Fruit fly (Drosophila melanogaster) whole organism, adult: ENCODE results near the gene STUB1.

Experiments used
- CG11617 ChIP-seq: fragments of 200-800 bp; sonication (Bioruptor generic); optimal IDR thresholded peaks from 2 replicates; lab custom pipeline; 2017; ENCODE audit warnings: mild to moderate bottlenecking, missing biosample characterization, missing genetic modification reagents, missing genetic modification characterization
- CG12768 ChIP-seq: fragments of 200-800 bp; sonication (Bioruptor generic); optimal IDR thresholded peaks from 2 replicates; lab custom pipeline; 2017; ENCODE audit warnings: missing biosample characterization, missing genetic modification characterization, mild to moderate bottlenecking, moderate library complexity, missing genetic modification reagents
- CG14711 ChIP-seq: fragments of 200-800 bp; sonication (Bioruptor generic); optimal IDR thresholded peaks from 2 replicates; lab custom pipeline; 2018; ENCODE audit warnings: missing biosample characterization, mild to moderate bottlenecking, missing genetic modification characterization, moderate library complexity
- CG1620 ChIP-seq: fragments of 200-800 bp; sonication (Bioruptor generic); optimal IDR thresholded peaks from 2 replicates; lab custom pipeline; 2016; ENCODE audit warnings: missing biosample characterization, missing genetic modification characterization
- CG33017 ChIP-seq: fragments of 200-800 bp; sonication (Bioruptor generic); optimal IDR thresholded peaks from 2 replicates; lab custom pipeline; 2018; ENCODE audit warnings: missing biosample characterization, mild to moderate bottlenecking, missing genetic modification characterization, moderate library complexity
- CG5204 ChIP-seq: fragments of 200-800 bp; sonication (Bioruptor generic); optimal IDR thresholded peaks from 2 replicates; lab custom pipeline; 2016; ENCODE audit warnings: missing biosample characterization, missing genetic modification characterization
- CG7045 ChIP-seq: fragments of 200-800 bp; sonication (Bioruptor generic); optimal IDR thresholded peaks from 2 replicates; lab custom pipeline; 2017; ENCODE audit warnings: missing biosample characterization, mild to moderate bottlenecking, missing genetic modification characterization
- CG7101 ChIP-seq: fragments of 200-800 bp; sonication (Bioruptor generic); optimal IDR thresholded peaks from 2 replicates; lab custom pipeline; 2018; ENCODE audit warnings: missing biosample characterization, mild to moderate bottlenecking, missing genetic modification characterization, moderate library complexity
- Clk ChIP-seq: fragments of 200-800 bp; sonication (Bioruptor generic); optimal IDR thresholded peaks from 2 replicates; lab custom pipeline; 2017; ENCODE audit warnings: missing biosample characterization, missing genetic modification characterization
- Crg-1 ChIP-seq: fragments of 200-800 bp; sonication (Bioruptor generic); optimal IDR thresholded peaks from 2 replicates; lab custom pipeline; 2016; ENCODE audit warnings: missing biosample characterization, missing genetic modification characterization
- Hr96 ChIP-seq: fragments of 200-800 bp; sonication (Bioruptor generic); optimal IDR thresholded peaks from 2 replicates; lab custom pipeline; 2016; ENCODE audit warnings: missing biosample characterization, missing genetic modification characterization
- Mnt ChIP-seq: fragments of 200-800 bp; sonication (Bioruptor generic); optimal IDR thresholded peaks from 2 replicates; lab custom pipeline; 2016; ENCODE audit warnings: missing biosample characterization, mild to moderate bottlenecking, missing genetic modification characterization
- bab1 ChIP-seq: fragments of 200-800 bp; sonication (Bioruptor generic); optimal IDR thresholded peaks from 3 replicates; lab custom pipeline; 2019; ENCODE audit warnings: missing biosample characterization, mild to moderate bottlenecking, missing genetic modification characterization, moderate library complexity
- cic ChIP-seq: fragments of 200-800 bp; sonication (Bioruptor generic); optimal IDR thresholded peaks from 2 replicates; lab custom pipeline; 2017; ENCODE audit warnings: missing biosample characterization, mild to moderate bottlenecking, missing genetic modification characterization, moderate library complexity
- cnc ChIP-seq, 2 experiments: fragments of >200 bp; optimal IDR thresholded peaks; 2 replicates each; lab custom pipeline; 2017
- kay ChIP-seq: fragments of 200-800 bp; sonication (Bioruptor generic); peaks from one replicate; lab custom pipeline; 2016; ENCODE audit warnings: missing biosample characterization, missing genetic modification characterization, borderline replicate concordance
- ovo ChIP-seq: fragments of 200-800 bp; sonication (Bioruptor generic); optimal IDR thresholded peaks from 2 replicates; lab custom pipeline; 2016; ENCODE audit warnings: missing biosample characterization, missing genetic modification characterization
- pad ChIP-seq: fragments of 200-800 bp; sonication (Bioruptor generic); optimal IDR thresholded peaks from 3 replicates; lab custom pipeline; 2017; ENCODE audit warnings: missing biosample characterization, missing genetic modification characterization, mild to moderate bottlenecking, moderate library complexity, missing genetic modification reagents
- tj ChIP-seq: fragments of 200-800 bp; sonication (Bioruptor generic); optimal IDR thresholded peaks from 3 replicates; lab custom pipeline; 2017; ENCODE audit warnings: missing biosample characterization, mild to moderate bottlenecking, missing genetic modification characterization, moderate library complexity
- toe ChIP-seq: fragments of 200-800 bp; sonication (Bioruptor generic); optimal IDR thresholded peaks from 2 replicates; lab custom pipeline; 2016; ENCODE audit warnings: missing biosample characterization, missing genetic modification characterization

Gene STUB1

DNA sequence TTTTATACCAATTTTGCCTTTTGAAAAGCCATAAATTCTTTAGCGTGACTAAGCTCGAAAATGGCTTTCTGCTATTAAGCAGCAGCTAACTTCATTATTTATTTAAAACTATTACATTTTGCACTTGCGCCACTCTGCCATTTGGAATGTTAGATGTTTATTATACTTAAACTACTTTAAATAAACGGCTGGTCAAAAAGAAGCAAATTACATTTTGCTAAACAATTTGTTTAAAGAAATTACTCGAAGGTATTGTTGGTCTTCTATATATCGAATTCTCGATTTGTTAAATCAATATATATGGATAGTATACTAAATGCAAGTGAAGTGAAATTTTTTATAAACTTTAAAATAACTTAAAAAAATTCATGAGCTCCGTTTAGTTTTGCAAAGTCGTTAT is 14.9 kb downstream of the STUB1 start, which contains the start of gene ppk10:
ppk10 (minus strand) TSS at position 101 of the 400 bp plus-strand sequence.
- TF ChIP-seq CG7045 (GFP tag; lab: Kevin White, UChicago), result no peak
- TF ChIP-seq CG5204 (GFP tag; lab: Kevin White, UChicago), result no peak

DNA sequence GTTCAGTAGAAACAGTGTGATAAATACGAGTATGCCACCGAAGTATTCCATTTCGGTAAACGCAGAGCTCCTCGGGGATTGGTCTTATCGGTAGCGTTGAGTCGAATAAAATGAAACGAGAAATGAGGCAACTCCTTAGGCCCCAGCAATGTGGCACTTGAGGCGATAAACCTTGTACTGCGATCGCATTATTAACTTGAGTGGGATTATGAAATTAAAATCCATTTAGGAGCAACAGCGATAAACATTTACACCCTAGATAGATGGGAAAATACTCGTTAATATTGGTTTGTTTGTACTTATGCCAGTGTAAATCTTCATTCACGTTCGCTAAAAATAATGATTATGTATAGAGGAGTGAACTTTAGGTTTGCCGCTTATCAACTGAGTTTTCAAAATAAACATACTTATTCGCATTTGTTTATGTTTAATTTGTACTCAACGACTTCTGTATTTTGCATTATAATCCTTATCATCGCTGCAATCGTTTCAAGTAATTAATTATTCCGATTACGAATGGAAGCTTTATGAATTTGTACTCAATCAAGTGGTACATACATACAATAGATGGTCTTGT is 18.7 kb downstream of the STUB1 start:
- no peak for TF ChIP-seq CG5204 (GFP tag; lab: Kevin White, UChicago)
- TF ChIP-seq cic, result peak; percentile 52

DNA sequence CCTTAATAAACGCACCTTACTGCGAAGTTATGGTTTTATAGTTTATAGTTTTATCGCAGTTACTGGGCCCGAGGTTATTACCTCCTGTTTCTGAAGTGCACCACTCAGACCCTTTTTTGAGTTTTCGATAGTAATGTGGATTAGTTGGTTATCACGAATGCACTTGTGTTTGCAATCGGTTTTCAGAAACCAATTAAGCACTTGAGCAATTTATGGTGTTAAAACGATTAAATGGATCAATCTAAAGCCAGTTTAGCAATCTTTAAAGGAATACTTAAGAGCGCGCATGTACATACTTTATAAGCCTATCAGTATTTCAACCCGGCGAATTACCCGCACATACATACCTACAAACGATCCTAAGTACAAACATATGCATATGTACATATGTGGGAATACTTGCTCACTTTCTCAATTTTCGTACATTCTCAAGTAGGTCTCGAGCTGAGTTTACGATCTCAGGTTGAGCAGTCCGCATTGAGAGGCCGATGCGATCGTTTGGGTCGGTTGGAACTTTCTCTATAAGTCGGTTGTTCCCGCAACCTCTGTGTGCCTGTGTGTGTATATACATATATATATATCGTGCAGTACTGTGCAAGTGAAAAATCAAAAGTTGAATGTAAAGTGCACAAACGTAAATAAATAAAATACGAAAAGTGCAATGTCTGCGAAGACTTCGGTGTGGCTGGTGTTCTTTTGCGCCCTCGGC is 20.0 kb downstream of the STUB1 start, which contains the start of the genes LManI and LManII:
LManI (minus strand) TSS at position 51 of the 709 bp plus-strand sequence.
LManII (plus strand) TSS at position 468 of the 709 bp plus-strand sequence.
- no peak for TF ChIP-seq CG11617 (GFP tag; lab: Kevin White, UChicago)
- TF ChIP-seq Clk (GFP tag; lab: Kevin White, UChicago), result no peak
- TF ChIP-seq Mnt, result peak; percentile 9
- no peak for TF ChIP-seq CG14711 (tag; lab: Kevin White, UChicago)
- no peak for TF ChIP-seq Crg-1 (GFP tag; lab: Kevin White, UChicago)
- TF ChIP-seq CG5204 (GFP tag; lab: Kevin White, UChicago), result no peak
- peak; percentile 9 for TF ChIP-seq CG33017
- TF ChIP-seq Hr96 (GFP tag; lab: Kevin White, UChicago), result no peak
- no peak for TF ChIP-seq bab1
- TF ChIP-seq CG7101 (tag; lab: Kevin White, UChicago), result no peak
- TF ChIP-seq ovo (GFP tag; lab: Kevin White, UChicago), result no peak
- peak; percentile 70 for TF ChIP-seq kay
- no peak for TF ChIP-seq CG1620 (GFP tag; lab: Kevin White, UChicago)
- peak; percentile 34 for TF ChIP-seq cic
- no peak for TF ChIP-seq cnc (optimal IDR thresholded peaks at IDR 0.05; lab: Kevin White, UChicago)
- no peak for TF ChIP-seq pad
- TF ChIP-seq CG12768, result peak; percentile 12
- TF ChIP-seq toe (GFP tag; lab: Kevin White, UChicago), result no peak
- TF ChIP-seq CG7045 (GFP tag; lab: Kevin White, UChicago), result no peak
- peak; percentile 73 for TF ChIP-seq tj

DNA sequence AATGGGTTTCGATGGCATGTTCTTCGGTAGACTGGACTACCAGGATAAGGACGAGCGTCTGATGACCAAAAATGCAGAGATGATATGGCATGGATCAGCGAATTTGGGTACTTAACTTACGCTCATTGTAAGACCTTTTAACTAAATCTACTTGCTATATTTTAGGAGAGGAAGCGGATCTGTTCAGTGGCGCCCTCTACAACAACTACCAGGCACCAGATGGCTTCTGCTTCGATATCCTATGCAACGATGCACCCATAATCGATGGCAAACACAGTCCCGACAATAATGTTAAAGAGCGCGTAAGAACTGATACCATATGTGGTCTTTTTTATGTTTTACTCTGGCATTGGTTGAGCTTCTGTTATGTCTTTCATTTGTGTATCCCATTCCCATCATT is 21.6 kb downstream of the STUB1 start:
- TF ChIP-seq bab1, result no peak
- TF ChIP-seq toe (GFP tag; lab: Kevin White, UChicago), result no peak
- no peak for TF ChIP-seq ovo (GFP tag; lab: Kevin White, UChicago)
- no peak for TF ChIP-seq CG14711 (tag; lab: Kevin White, UChicago)
- no peak for TF ChIP-seq CG7045 (GFP tag; lab: Kevin White, UChicago)
- no peak for TF ChIP-seq CG33017
- TF ChIP-seq pad, result no peak
- no peak for TF ChIP-seq kay
- TF ChIP-seq Mnt, result no peak

- no peak for TF ChIP-seq CG1620 (GFP tag; lab: Kevin White, UChicago)
These were observed 29.5 kb downstream of the STUB1 start for dm6 chr2L:10466865-10467270.

DNA sequence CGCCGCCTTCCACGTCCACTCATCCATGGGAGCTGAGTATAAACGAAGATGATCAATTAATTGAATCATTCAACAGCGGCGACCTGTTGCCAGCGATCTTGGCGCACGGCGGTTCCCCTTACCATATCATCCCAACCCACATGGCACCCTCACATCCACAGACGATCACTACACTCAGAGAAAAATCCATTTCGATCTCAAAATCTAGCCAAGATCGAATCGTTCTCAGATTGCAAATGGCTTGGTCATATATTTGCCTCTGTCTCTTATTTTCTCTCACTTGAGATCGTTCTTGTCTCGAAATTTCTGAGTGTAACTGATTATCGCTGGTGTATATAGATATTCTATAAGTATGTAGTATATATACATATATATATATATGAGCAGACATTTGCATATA is 31.0 kb downstream of the STUB1 start:
- TF ChIP-seq kay (peak; percentile 11), toe (GFP tag; lab: Kevin White, UChicago) (no peak), cnc (optimal IDR thresholded peaks at IDR 0.05; lab: Kevin White, UChicago) (no peak), CG7045 (GFP tag; lab: Kevin White, UChicago) (peak; percentile 15)

DNA sequence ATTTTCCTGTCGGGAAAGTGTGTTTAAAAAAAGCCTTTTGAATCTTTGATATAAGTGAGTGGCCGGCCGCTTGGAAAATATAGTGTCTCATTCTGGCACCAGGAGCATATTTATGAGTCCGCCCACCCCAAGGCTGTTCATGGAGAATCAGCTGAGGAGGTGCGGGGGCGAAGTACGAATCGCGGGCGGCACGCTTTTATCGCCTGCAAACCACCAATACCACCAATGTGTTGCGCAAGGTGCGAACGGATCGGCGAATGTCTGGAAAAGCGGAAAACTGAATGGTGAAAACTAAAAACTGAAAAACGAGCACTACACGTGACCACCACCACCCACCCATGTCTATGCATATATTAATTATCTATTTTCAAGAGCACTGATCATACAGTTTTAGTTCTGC is 31.6 kb downstream of the STUB1 start:
- TF ChIP-seq ovo (GFP tag; lab: Kevin White, UChicago) (no peak), toe (GFP tag; lab: Kevin White, UChicago) (no peak), cnc (optimal IDR thresholded peaks at IDR 0.05; lab: Kevin White, UChicago) (no peak)

dm6 chr2L:10470211-10470610 is 32.9 kb downstream of the STUB1 start:
- TF ChIP-seq CG1620 (GFP tag; lab: Kevin White, UChicago), result no peak
- TF ChIP-seq toe (GFP tag; lab: Kevin White, UChicago), result no peak
- TF ChIP-seq CG11617 (GFP tag; lab: Kevin White, UChicago), result no peak
- no peak for TF ChIP-seq Mnt
- no peak for TF ChIP-seq cic
- no peak for TF ChIP-seq CG33017
- TF ChIP-seq CG14711 (tag; lab: Kevin White, UChicago), result no peak
- TF ChIP-seq tj, result no peak
- TF ChIP-seq CG5204 (GFP tag; lab: Kevin White, UChicago), result no peak
- TF ChIP-seq Hr96 (GFP tag; lab: Kevin White, UChicago), result no peak
- TF ChIP-seq Clk (GFP tag; lab: Kevin White, UChicago), result no peak
- no peak for TF ChIP-seq CG7101 (tag; lab: Kevin White, UChicago)
- no peak for TF ChIP-seq CG12768
- no peak for TF ChIP-seq ovo (GFP tag; lab: Kevin White, UChicago)
- no peak for TF ChIP-seq cnc (optimal IDR thresholded peaks at IDR 0.05; lab: Kevin White, UChicago)
